Worm (Caenorhabditis elegans) whole organism, L2 larva: ENCODE measurements around the gene M04B2.2.

Experiments
- C34F6.9 ChIP-seq: fragments of 150-350 bp; optimal IDR thresholded peaks from 2 replicates; lab custom pipeline; 2014; ENCODE audit warnings: missing biosample characterization, missing genetic modification characterization
- R02D3.7 ChIP-seq: fragments of 150-350 bp; optimal IDR thresholded peaks from 2 replicates; lab custom pipeline; 2014; ENCODE audit warnings: missing biosample characterization, missing genetic modification characterization
- Y55F3AM.14 ChIP-seq: fragments of 200-800 bp; sonication (Bioruptor generic); optimal IDR thresholded peaks from 2 replicates; lab custom pipeline; 2018; ENCODE audit warnings: mild to moderate bottlenecking, missing genetic modification characterization, missing compliant biosample characterization
- alr-1 ChIP-seq: fragments of 150-350 bp; optimal IDR thresholded peaks from 2 replicates; lab custom pipeline; 2014; ENCODE audit warnings: missing biosample characterization, missing genetic modification characterization
- aly-2 ChIP-seq: fragments of 150-350 bp; optimal IDR thresholded peaks from 2 replicates; lab custom pipeline; 2014; ENCODE audit warnings: missing biosample characterization, missing genetic modification characterization
- ama-1 ChIP-seq: fragments of 150-350 bp; optimal IDR thresholded peaks from 2 replicates; lab custom pipeline; 2018; ENCODE audit warnings: inconsistent platforms
- blmp-1 ChIP-seq: sonication (generic microtip); optimal IDR thresholded peaks from 2 replicates; lab custom pipeline; 2017; ENCODE audit warnings: missing genetic modification characterization, mild to moderate bottlenecking, missing compliant biosample characterization, antibody characterized with exemption, moderate library complexity; ENCODE audit not compliant: insufficient read depth
- ceh-16 ChIP-seq: fragments of 150-350 bp; optimal IDR thresholded peaks from 2 replicates; lab custom pipeline; 2014; ENCODE audit warnings: missing biosample characterization, missing genetic modification characterization
- ceh-82 ChIP-seq: fragments of 150-350 bp; optimal IDR thresholded peaks from 2 replicates; lab custom pipeline; 2014; ENCODE audit warnings: missing biosample characterization, missing genetic modification characterization
- crh-2 ChIP-seq: sonication (generic microtip); optimal IDR thresholded peaks from 2 replicates; lab custom pipeline; 2017; ENCODE audit warnings: missing biosample characterization, missing genetic modification characterization
- egl-27 ChIP-seq: sonication (generic microtip); optimal IDR thresholded peaks from 3 replicates; lab custom pipeline; 2017; ENCODE audit warnings: missing biosample characterization, missing genetic modification reagents, missing genetic modification characterization
- elt-1 ChIP-seq: fragments of 150-350 bp; optimal IDR thresholded peaks from 2 replicates; lab custom pipeline; 2014; ENCODE audit warnings: missing biosample characterization, missing genetic modification characterization
- elt-3 ChIP-seq: sonication (generic microtip); optimal IDR thresholded peaks from 2 replicates; lab custom pipeline; 2017; ENCODE audit warnings: missing biosample characterization, missing genetic modification characterization
- fos-1 ChIP-seq: fragments of 150-350 bp; optimal IDR thresholded peaks from 2 replicates; lab custom pipeline; 2014; ENCODE audit warnings: missing biosample characterization, missing genetic modification characterization
- gmeb-1 ChIP-seq: fragments of 150-350 bp; optimal IDR thresholded peaks from 2 replicates; lab custom pipeline; 2014; ENCODE audit warnings: missing biosample characterization, missing genetic modification characterization
- lin-11 ChIP-seq: fragments of 150-350 bp; sonication (generic microtip); optimal IDR thresholded peaks from 2 replicates; lab custom pipeline; 2014; ENCODE audit warnings: missing biosample characterization, missing genetic modification characterization, inconsistent platforms, mixed read lengths
- lin-13 ChIP-seq: fragments of 150-350 bp; optimal IDR thresholded peaks from 2 replicates; lab custom pipeline; 2014; ENCODE audit warnings: missing biosample characterization, missing genetic modification reagents, missing genetic modification characterization
- lin-39 ChIP-seq: fragments of 150-350 bp; optimal IDR thresholded peaks from 2 replicates; lab custom pipeline; 2014; ENCODE audit warnings: missing biosample characterization, missing genetic modification reagents, missing genetic modification characterization
- lsy-2 ChIP-seq, 2 experiments: fragments of 150-350 bp in 1 of 2; sonication (generic microtip) in 1 of 2; optimal IDR thresholded peaks; 2 replicates each; lab custom pipeline; 2014 to 2017; ENCODE audit warnings: missing biosample characterization in 2 of 2, missing genetic modification characterization in 2 of 2
- mab-5 ChIP-seq: fragments of 150-350 bp; optimal IDR thresholded peaks from 2 replicates; lab custom pipeline; 2014; ENCODE audit warnings: missing biosample characterization, missing genetic modification characterization
- mdl-1 ChIP-seq, 2 experiments: fragments of 150-350 bp in 1 of 2; sonication (generic microtip) in 1 of 2; optimal IDR thresholded peaks; 2 replicates each; lab custom pipeline; 2017; ENCODE audit warnings: missing biosample characterization in 2 of 2, missing genetic modification characterization in 2 of 2
- nhr-10 ChIP-seq: sonication (generic microtip); optimal IDR thresholded peaks from 2 replicates; lab custom pipeline; 2017; ENCODE audit warnings: missing biosample characterization, missing genetic modification characterization
- nhr-11 ChIP-seq: fragments of 150-350 bp; optimal IDR thresholded peaks from 2 replicates; lab custom pipeline; 2014; ENCODE audit warnings: missing biosample characterization, missing genetic modification characterization
- nhr-12 ChIP-seq: fragments of 150-350 bp; optimal IDR thresholded peaks from 2 replicates; lab custom pipeline; 2014; ENCODE audit warnings: missing biosample characterization, missing genetic modification characterization
- nhr-21 ChIP-seq: fragments of 150-350 bp; optimal IDR thresholded peaks from 2 replicates; lab custom pipeline; 2014; ENCODE audit warnings: missing biosample characterization, missing genetic modification characterization
- nhr-23 ChIP-seq: fragments of 150-350 bp; optimal IDR thresholded peaks from 2 replicates; lab custom pipeline; 2014; ENCODE audit warnings: missing biosample characterization, missing genetic modification reagents, missing genetic modification characterization
- nhr-237 ChIP-seq: fragments of 150-350 bp; optimal IDR thresholded peaks from 2 replicates; lab custom pipeline; 2014; ENCODE audit warnings: missing biosample characterization, missing genetic modification characterization
- nhr-25 ChIP-seq: fragments of 150-350 bp; sonication (generic microtip); optimal IDR thresholded peaks from 3 replicates; lab custom pipeline; 2014; ENCODE audit warnings: missing biosample characterization, missing genetic modification characterization
- nhr-6 ChIP-seq: fragments of 150-350 bp; optimal IDR thresholded peaks from 2 replicates; lab custom pipeline; 2014; ENCODE audit warnings: missing biosample characterization, missing genetic modification characterization
- peb-1 ChIP-seq: fragments of 150-350 bp; optimal IDR thresholded peaks from 2 replicates; lab custom pipeline; 2014; ENCODE audit warnings: missing biosample characterization, missing genetic modification characterization
- sem-4 ChIP-seq: fragments of 150-350 bp; optimal IDR thresholded peaks from 2 replicates; lab custom pipeline; 2014; ENCODE audit warnings: missing biosample characterization, missing genetic modification reagents, missing genetic modification characterization
- skn-1 ChIP-seq: sonication (generic microtip); optimal IDR thresholded peaks from 2 replicates; lab custom pipeline; 2017; ENCODE audit warnings: missing biosample characterization, missing genetic modification characterization
- sma-3 ChIP-seq: sonication (generic microtip); optimal IDR thresholded peaks from 2 replicates; lab custom pipeline; 2016; ENCODE audit warnings: missing genetic modification reagents, missing genetic modification characterization, missing compliant biosample characterization
- sma-9 ChIP-seq, 2 experiments: fragments of 150-350 bp in 1 of 2; sonication (generic microtip) in 1 of 2; optimal IDR thresholded peaks; 2 replicates each; lab custom pipeline; 2014 to 2016; ENCODE audit warnings: missing genetic modification characterization in 2 of 2, mild to moderate bottlenecking in 1 of 2, missing biosample characterization in 1 of 2, missing compliant biosample characterization in 1 of 2, missing genetic modification reagents in 1 of 2, moderate library complexity in 1 of 2
- snpc-4 ChIP-seq: fragments of 150-350 bp; optimal IDR thresholded peaks from 2 replicates; lab custom pipeline; 2014; ENCODE audit warnings: missing biosample characterization, missing genetic modification characterization
- unc-39 ChIP-seq: fragments of 150-350 bp; optimal IDR thresholded peaks from 2 replicates; lab custom pipeline; 2014; ENCODE audit warnings: missing biosample characterization, missing genetic modification characterization
- unc-55 ChIP-seq: fragments of 150-350 bp; sonication (generic microtip); optimal IDR thresholded peaks from 3 replicates; lab custom pipeline; 2014; ENCODE audit warnings: missing biosample characterization, missing genetic modification reagents, missing genetic modification characterization
- unc-62 ChIP-seq: fragments of 150-350 bp; optimal IDR thresholded peaks from 2 replicates; lab custom pipeline; 2014; ENCODE audit warnings: missing biosample characterization, missing genetic modification reagents, missing genetic modification characterization
- zag-1 ChIP-seq: fragments of 150-350 bp; optimal IDR thresholded peaks from 2 replicates; lab custom pipeline; 2014; ENCODE audit warnings: missing biosample characterization, missing genetic modification characterization
- ztf-1 ChIP-seq: fragments of 200-800 bp; sonication (Bioruptor generic); conservative IDR thresholded peaks from 2 replicates; pipeline ENCODE4 v1.3.6; 2022; ENCODE audit warnings: missing genetic modification characterization, missing compliant biosample characterization
- ztf-4 ChIP-seq: fragments of 150-350 bp; optimal IDR thresholded peaks from 2 replicates; lab custom pipeline; 2014; ENCODE audit warnings: missing biosample characterization, missing genetic modification characterization

The M04B2.2 gene

ce11 chrIV:11566146-11566545, 38.3 kb downstream of the M04B2.2 start, which contains the start of gene sec-24.1 (continued):
- TF ChIP-seq C34F6.9 (tag; lab: Kevin White, UChicago) (peak; percentile 88), peb-1 (tag; lab: Kevin White, UChicago) (no peak), ztf-4 (tag; lab: Kevin White, UChicago) (peak; percentile 84), nhr-237 (peak; percentile 63), nhr-11 (tag; lab: Kevin White, UChicago) (no peak), Y55F3AM.14 (GFP tag; lab: Kevin White, UChicago) (no peak), egl-27 (tag; lab: Kevin White, UChicago) (peak; percentile 47)
- TF ChIP-seq, all 48 proteins: peak for 28

ce11 chrIV:11568249-11568940, 40.5 kb downstream of the M04B2.2 start:
- TF ChIP-seq mdl-1 (tag; optimal IDR thresholded peaks at IDR 0.05; lab: Kevin White, UChicago) (no peak), unc-62 (GFP tag; lab: Kevin White, UChicago) (no peak), lin-39 (tag; lab: Kevin White, UChicago) (no peak), elt-3 (tag; lab: Kevin White, UChicago) (no peak), alr-1 (tag; lab: Kevin White, UChicago) (no peak), unc-39 (tag; lab: Kevin White, UChicago) (no peak), ama-1 (no peak), blmp-1 (no peak), C34F6.9 (tag; lab: Kevin White, UChicago) (no peak), peb-1 (tag; lab: Kevin White, UChicago) (no peak), nhr-23 (tag; lab: Kevin White, UChicago) (no peak), lsy-2 (tag; optimal IDR thresholded peaks at IDR 0.05; lab: Kevin White, UChicago) (no peak), sem-4 (no peak), nhr-21 (tag; lab: Kevin White, UChicago) (no peak), lin-13 (GFP tag; lab: Kevin White, UChicago) (no peak), lin-11 (tag; lab: Kevin White, UChicago) (no peak), crh-2 (tag; lab: Kevin White, UChicago) (no peak), mab-5 (tag; lab: Kevin White, UChicago) (no peak), ceh-82 (tag; lab: Kevin White, UChicago) (no peak), nhr-6 (no peak)

DNA sequence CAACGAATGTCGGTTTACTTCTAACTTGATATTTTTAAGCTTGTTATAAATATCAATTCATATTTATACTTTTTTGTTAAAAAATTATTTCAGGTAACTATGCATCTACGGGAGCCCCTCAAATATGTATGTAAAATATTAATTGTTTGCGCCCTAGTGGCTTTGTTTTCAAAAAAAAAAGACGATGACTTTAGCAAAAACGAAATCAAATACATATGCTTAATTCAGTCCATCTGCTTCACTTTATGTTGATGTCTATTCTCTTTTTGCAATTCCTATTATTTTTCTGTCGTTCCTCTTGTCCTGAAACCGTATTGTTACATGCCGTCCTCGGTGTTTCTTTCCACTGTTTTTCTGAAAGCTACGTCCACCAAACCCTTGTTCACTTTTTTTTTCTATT, 41.9 kb downstream of the M04B2.2 start:
- TF ChIP-seq ztf-1 (no peak), mab-5 (tag; lab: Kevin White, UChicago) (no peak), ceh-16 (no peak), lin-11 (tag; lab: Kevin White, UChicago) (no peak), ceh-82 (tag; lab: Kevin White, UChicago) (no peak)
- TF ChIP-seq, all 48 proteins: peak for 0

DNA sequence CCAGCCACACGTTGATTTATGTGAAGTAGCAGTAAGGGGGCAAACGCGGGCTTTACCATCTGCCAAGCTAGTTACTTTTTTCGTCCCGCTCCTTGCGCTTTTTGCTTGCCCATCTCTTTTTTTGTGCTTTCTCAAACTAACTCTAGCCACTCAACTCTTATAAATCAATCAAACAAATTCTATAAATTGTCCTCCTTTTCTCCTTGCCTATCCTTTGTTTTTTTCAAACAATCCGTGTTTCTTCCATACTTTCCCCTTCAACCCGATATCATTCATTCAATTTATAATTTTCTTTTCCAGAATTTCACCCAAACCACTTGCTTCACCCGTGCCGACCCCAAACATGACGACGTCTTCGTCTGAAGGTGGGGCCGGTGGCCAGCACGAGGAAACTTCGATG, 42.3 kb downstream of the M04B2.2 start, which contains the start of gene srgp-1:
Gene srgp-1 (plus strand): TSS at position 301 of the 400 bp plus-strand sequence.
- TF ChIP-seq unc-55 (GFP tag; lab: Kevin White, UChicago) (no peak), fos-1 (no peak)

- TF ChIP-seq unc-55 (GFP tag; lab: Kevin White, UChicago) (no peak), mab-5 (tag; lab: Kevin White, UChicago) (no peak), alr-1 (tag; lab: Kevin White, UChicago) (no peak), sma-3 (GFP tag; lab: Kevin White, UChicago) (peak; percentile 27), R02D3.7 (tag; lab: Kevin White, UChicago) (no peak), nhr-25 (tag; lab: Kevin White, UChicago) (peak; percentile 45), skn-1 (tag; lab: Kevin White, UChicago) (no peak), sma-9 (GFP tag; optimal IDR thresholded peaks at IDR 0.05; lab: Kevin White, UChicago) (no peak), sma-9 (tag; optimal IDR thresholded peaks at IDR 0.05; lab: Kevin White, UChicago) (no peak), nhr-12 (tag; lab: Kevin White, UChicago) (no peak), unc-62 (GFP tag; lab: Kevin White, UChicago) (no peak), C34F6.9 (tag; lab: Kevin White, UChicago) (no peak), nhr-11 (tag; lab: Kevin White, UChicago) (no peak), lin-13 (GFP tag; lab: Kevin White, UChicago) (no peak), lin-39 (tag; lab: Kevin White, UChicago) (no peak), zag-1 (tag; lab: Kevin White, UChicago) (no peak), peb-1 (tag; lab: Kevin White, UChicago) (no peak), sem-4 (peak; percentile 10), ceh-82 (tag; lab: Kevin White, UChicago) (no peak), blmp-1 (no peak), mdl-1 (tag; optimal IDR thresholded peaks at IDR 0.05; lab: Kevin White, UChicago) (no peak), fos-1 (peak; percentile 47), aly-2 (tag; lab: Kevin White, UChicago) (no peak), gmeb-1 (tag; lab: Kevin White, UChicago) (no peak), nhr-21 (tag; lab: Kevin White, UChicago) (no peak), elt-1 (no peak), nhr-10 (tag; lab: Kevin White, UChicago) (no peak), snpc-4 (tag; lab: Kevin White, UChicago) (no peak), lsy-2 (tag; optimal IDR thresholded peaks at IDR 0.05; lab: Kevin White, UChicago) (no peak), nhr-6 (no peak)
These were observed 43.6 kb downstream of the M04B2.2 start for ce11 chrIV:11571374-11571839.
